Worm (Caenorhabditis elegans) whole organism, early embryonic: ENCODE measurements around the gene C40A11.7.

Source experiments
- B0310.2 ChIP-seq: sonication (generic microtip); optimal IDR thresholded peaks from 2 replicates; lab custom pipeline; 2016; ENCODE audit warnings: mild to moderate bottlenecking, missing genetic modification characterization, missing compliant biosample characterization
- F13C5.2 ChIP-seq: sonication (generic microtip); optimal IDR thresholded peaks from 2 replicates; lab custom pipeline; 2017; ENCODE audit warnings: mild to moderate bottlenecking, missing genetic modification characterization, inconsistent platforms, missing compliant biosample characterization
- aly-1 ChIP-seq: sonication (generic microtip); optimal IDR thresholded peaks from 2 replicates; lab custom pipeline; 2016; ENCODE audit warnings: missing genetic modification characterization, missing compliant biosample characterization
- ama-1 ChIP-seq: fragments of 150-350 bp; optimal IDR thresholded peaks from 2 replicates; lab custom pipeline; 2014
- ceh-13 ChIP-seq: fragments of 200-800 bp; sonication (Bioruptor generic); optimal IDR thresholded peaks from 2 replicates; lab custom pipeline; 2018; ENCODE audit warnings: mild to moderate bottlenecking, missing genetic modification characterization, missing compliant biosample characterization
- flt-1 ChIP-seq: fragments of 200-800 bp; sonication (Bioruptor generic); IDR thresholded peaks from 2 replicates; pipeline ENCODE4 v1.3.6; 2022; ENCODE audit warnings: missing genetic modification characterization, missing compliant biosample characterization
- hmbx-1 ChIP-seq: sonication (generic microtip); optimal IDR thresholded peaks from 2 replicates; lab custom pipeline; 2016; ENCODE audit warnings: mild to moderate bottlenecking, missing genetic modification characterization, missing compliant biosample characterization
- hmg-4 ChIP-seq: fragments of 200-800 bp; sonication (Bioruptor generic); optimal IDR thresholded peaks from 2 replicates; lab custom pipeline; 2018; ENCODE audit warnings: mild to moderate bottlenecking, missing genetic modification characterization, missing compliant biosample characterization
- pes-1 ChIP-seq: fragments of 200-800 bp; sonication (Bioruptor generic); IDR thresholded peaks from 2 replicates; pipeline ENCODE4 v1.3.6; 2022; ENCODE audit warnings: missing genetic modification reagents, missing genetic modification characterization, missing compliant biosample characterization
- scrt-1 ChIP-seq: fragments of 200-800 bp; sonication (Bioruptor generic); IDR thresholded peaks from 2 replicates; pipeline ENCODE4 v1.3.6; 2022; ENCODE audit warnings: missing genetic modification characterization, missing compliant biosample characterization
- sea-1 ChIP-seq: fragments of 200-800 bp; sonication (Bioruptor generic); conservative IDR thresholded peaks from 2 replicates; pipeline ENCODE4 v1.3.6; 2022; ENCODE audit warnings: missing genetic modification characterization, missing compliant biosample characterization
- tbx-11 ChIP-seq: fragments of 200-800 bp; sonication (Bioruptor generic); IDR thresholded peaks from 2 replicates; pipeline ENCODE4 v1.3.6; 2022; ENCODE audit warnings: missing genetic modification characterization, missing compliant biosample characterization
- tbx-37 ChIP-seq: fragments of 200-800 bp; sonication (Bioruptor generic); conservative IDR thresholded peaks from 2 replicates; pipeline ENCODE4 v1.3.6; 2022; ENCODE audit warnings: missing genetic modification reagents, missing genetic modification characterization, missing compliant biosample characterization
- tra-4 ChIP-seq: sonication (generic microtip); optimal IDR thresholded peaks from 2 replicates; lab custom pipeline; 2017; ENCODE audit warnings: missing genetic modification characterization, missing compliant biosample characterization

Gene C40A11.7

ce11 chrII:2109943-2110342, 40.4 kb downstream of the C40A11.7 start, which contains the start of gene R52.5:
Gene R52.5, minus strand, starts transcription at chrII:2110043.
- TF ChIP-seq tra-4 (tag; lab: Kevin White, UChicago) (no peak), ama-1 (lab: Kevin White, UChicago) (no peak), scrt-1 (no peak), F13C5.2 (no peak), B0310.2 (no peak)

DNA sequence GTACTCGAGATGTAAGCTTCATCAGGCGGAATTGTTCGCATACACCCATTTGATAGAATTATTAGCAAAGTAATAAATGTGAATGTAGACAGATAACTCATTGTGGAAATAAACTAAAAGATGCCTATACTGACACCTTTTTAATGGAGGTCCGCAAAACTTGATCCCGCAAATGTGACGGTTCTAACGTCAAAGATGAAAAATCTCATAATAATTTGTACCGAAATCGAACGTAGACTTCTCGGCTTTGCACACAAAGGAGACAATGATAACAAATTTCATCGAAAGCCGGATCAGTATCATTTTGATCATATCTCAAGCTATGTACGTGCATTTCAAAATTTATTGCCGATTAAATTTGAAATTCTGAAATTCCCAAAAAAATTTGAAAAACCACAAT, 42.1 kb downstream of the C40A11.7 start, which contains the start of gene R52.4:
Gene R52.4 (minus strand): TSS at position 101 of the 400 bp plus-strand sequence.
- no peak for TF ChIP-seq sea-1 (GFP tag; lab: Robert Waterston, UW)
- TF ChIP-seq B0310.2: no peak
- no peak for TF ChIP-seq F13C5.2
- no peak for TF ChIP-seq tbx-37 (GFP tag; lab: Robert Waterston, UW)
- TF ChIP-seq pes-1 (GFP tag; lab: Robert Waterston, UW): no peak
- no peak for TF ChIP-seq flt-1
- no peak for TF ChIP-seq hmg-4 (GFP tag; lab: Kevin White, UChicago)
- TF ChIP-seq tbx-11: no peak
- TF ChIP-seq ceh-13 (GFP tag; lab: Kevin White, UChicago): no peak
- TF ChIP-seq aly-1 (tag; lab: Kevin White, UChicago): no peak
- no peak for TF ChIP-seq scrt-1
- no peak for TF ChIP-seq hmbx-1 (tag; lab: Kevin White, UChicago)

ce11 chrII:2099139-2099976, 51.0 kb downstream of the C40A11.7 start, which contains the start of gene math-42:
Gene math-42, plus strand, starts transcription at chrII:2099926.
- TF ChIP-seq ceh-13 (GFP tag; lab: Kevin White, UChicago): no peak
